Fruit fly (Drosophila melanogaster): ENCODE measurements around the gene Or65b.

dm6 chr3L:6302500-6302899 lies 22.9 kb upstream of the Or65b start:
- no peak for TF ChIP-seq dati (GFP tag; IDR thresholded peaks at IDR 0.05)
- TF ChIP-seq CG43689 (GFP tag; IDR thresholded peaks at IDR 0.05) = no peak
- no peak for TF ChIP-seq CG12299 (tag; optimal IDR thresholded peaks at IDR 0.05)
- no peak for TF ChIP-seq CG34376 (GFP tag; optimal IDR thresholded peaks at IDR 0.05)
- TF ChIP-seq bbx (GFP tag; IDR thresholded peaks at IDR 0.05; ENCODE audit: partially characterized antibody) = no peak
- no peak for TF ChIP-seq dan (GFP tag; IDR thresholded peaks at IDR 0.05)
- TF ChIP-seq Sry-β (GFP tag; optimal IDR thresholded peaks at IDR 0.05) = no peak
- no peak for TF ChIP-seq Chrac-16 (GFP tag; optimal IDR thresholded peaks at IDR 0.05)
- TF ChIP-seq Usf (GFP tag; optimal IDR thresholded peaks at IDR 0.05) = no peak
- no peak for TF ChIP-seq tin (GFP tag; optimal IDR thresholded peaks at IDR 0.05)
- TF ChIP-seq Lhr (GFP tag; optimal IDR thresholded peaks at IDR 0.05) = no peak
- no peak for TF ChIP-seq CG15269 (tag; optimal IDR thresholded peaks at IDR 0.05)
- no peak for TF ChIP-seq Aef1 (GFP tag; IDR thresholded peaks at IDR 0.05)
- TF ChIP-seq CkIIα-i1 (GFP tag; IDR thresholded peaks at IDR 0.05) = no peak
